Fruit fly (Drosophila melanogaster): ENCODE results near the gene Pde11.

dm6 chr2L:18632389-18632788, 42.2 kb upstream of the Pde11 start:
- TF ChIP-seq pan (optimal IDR thresholded peaks at IDR 0.05) = no peak
- no peak for TF ChIP-seq psq (optimal IDR thresholded peaks at IDR 0.05)
- no peak for TF ChIP-seq EcR (GFP tag; optimal IDR thresholded peaks at IDR 0.05)
- TF ChIP-seq usp (GFP tag; optimal IDR thresholded peaks at IDR 0.05) = no peak

All from whole organism.